Fruit fly (Drosophila melanogaster) whole organism, adult: ENCODE measurements around the gene Pp2A-29B.

Experiments used
- CG11617 ChIP-seq: fragments of 200-800 bp; sonication (Bioruptor generic); optimal IDR thresholded peaks from 2 replicates; lab custom pipeline; 2017; ENCODE audit warnings: mild to moderate bottlenecking, missing biosample characterization, missing genetic modification reagents, missing genetic modification characterization
- CG7045 ChIP-seq: fragments of 200-800 bp; sonication (Bioruptor generic); optimal IDR thresholded peaks from 2 replicates; lab custom pipeline; 2017; ENCODE audit warnings: missing biosample characterization, mild to moderate bottlenecking, missing genetic modification characterization
- Crg-1 ChIP-seq: fragments of 200-800 bp; sonication (Bioruptor generic); optimal IDR thresholded peaks from 2 replicates; lab custom pipeline; 2016; ENCODE audit warnings: missing biosample characterization, missing genetic modification characterization
- Mnt ChIP-seq: fragments of 200-800 bp; sonication (Bioruptor generic); optimal IDR thresholded peaks from 2 replicates; lab custom pipeline; 2016; ENCODE audit warnings: missing biosample characterization, mild to moderate bottlenecking, missing genetic modification characterization
- cnc ChIP-seq, 2 experiments: fragments of >200 bp; optimal IDR thresholded peaks; 2 replicates each; lab custom pipeline; 2017
- ovo ChIP-seq: fragments of 200-800 bp; sonication (Bioruptor generic); optimal IDR thresholded peaks from 2 replicates; lab custom pipeline; 2016; ENCODE audit warnings: missing biosample characterization, missing genetic modification characterization
- pad ChIP-seq: fragments of 200-800 bp; sonication (Bioruptor generic); optimal IDR thresholded peaks from 3 replicates; lab custom pipeline; 2017; ENCODE audit warnings: missing biosample characterization, missing genetic modification characterization, mild to moderate bottlenecking, moderate library complexity, missing genetic modification reagents

- TF ChIP-seq Crg-1 (GFP tag; lab: Kevin White, UChicago), result no peak
- no peak for TF ChIP-seq CG11617 (GFP tag; lab: Kevin White, UChicago)
- no peak for TF ChIP-seq Mnt (GFP tag; lab: Kevin White, UChicago)
- no peak for TF ChIP-seq pad (GFP tag; lab: Kevin White, UChicago)
- no peak for TF ChIP-seq ovo (GFP tag; lab: Kevin White, UChicago)
- TF ChIP-seq CG7045, result no peak
- TF ChIP-seq cnc (optimal IDR thresholded peaks at IDR 0.05; lab: Kevin White, UChicago), result no peak
Measured at dm6 chr2L:8325150-8325549, 40.7 kb upstream of the Pp2A-29B start, which contains the start of gene CG7781.
